Worm (Caenorhabditis elegans): Measurements from ENCODE around the gene bus-5.

Gene bus-5

DNA sequence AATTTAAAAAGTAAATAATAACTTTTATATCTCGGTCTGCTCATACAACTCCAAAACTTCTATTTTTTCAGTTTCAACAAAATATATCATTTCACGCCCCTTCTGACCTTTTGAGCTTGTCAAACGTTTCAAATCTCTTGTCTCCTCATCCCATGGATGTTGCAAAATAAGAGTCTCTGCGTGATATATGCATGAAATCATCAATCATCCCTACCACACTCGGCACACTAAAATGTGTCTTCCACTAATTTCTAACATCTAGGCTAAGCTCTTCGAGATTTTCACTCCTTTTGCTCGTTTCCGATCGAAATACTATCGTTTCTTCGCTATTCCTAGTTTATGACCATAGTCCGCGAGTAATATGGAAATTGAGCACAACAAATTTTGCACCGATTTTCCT, 13.9 kb downstream of the bus-5 start:
- TF ChIP-seq ztf-1 (GFP tag; conservative IDR thresholded peaks at IDR 0.05) (no peak), elt-3 (tag; optimal IDR thresholded peaks at IDR 0.05) (no peak), nhr-6 (tag; optimal IDR thresholded peaks at IDR 0.05) (no peak), ZK546.5 (tag; optimal IDR thresholded peaks at IDR 0.05) (no peak), mab-5 (tag; optimal IDR thresholded peaks at IDR 0.05) (peak; percentile 57), unc-55 (GFP tag; optimal IDR thresholded peaks at IDR 0.05) (peak; percentile 13)

DNA sequence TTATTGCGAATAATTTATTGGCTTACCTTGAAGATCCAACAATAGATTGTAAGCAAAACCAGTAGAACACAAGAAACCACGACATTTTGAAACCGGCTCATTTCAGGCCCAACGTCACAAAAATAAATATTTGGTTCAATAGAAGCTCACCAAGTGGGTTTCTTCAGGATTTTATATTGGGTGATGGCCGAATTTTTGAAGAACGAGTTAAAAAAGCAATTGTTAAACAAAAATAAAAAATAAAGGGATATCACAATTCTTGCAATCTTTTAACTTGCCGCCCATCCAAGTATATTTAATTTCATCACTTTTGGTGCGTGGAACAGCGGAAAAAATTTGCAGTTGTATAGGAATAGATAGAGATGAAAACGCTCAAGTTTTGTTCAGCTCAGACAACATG, 16.1 kb downstream of the bus-5 start, which contains the start of gene T21D9.2:
Gene T21D9.2, minus strand, starts transcription at position 101 of the 400 bp plus-strand sequence.
- TF ChIP-seq nhr-23 (tag; optimal IDR thresholded peaks at IDR 0.05) = no peak

- TF ChIP-seq egl-27 (tag; optimal IDR thresholded peaks at IDR 0.05) = no peak
- no peak for TF ChIP-seq ama-1 (optimal IDR thresholded peaks at IDR 0.05)
- TF ChIP-seq lin-11 (tag; optimal IDR thresholded peaks at IDR 0.05) = no peak
- TF ChIP-seq ceh-82 (tag; optimal IDR thresholded peaks at IDR 0.05) = no peak
- no peak for TF ChIP-seq nhr-23 (tag; optimal IDR thresholded peaks at IDR 0.05)
- no peak for TF ChIP-seq crh-2 (tag; optimal IDR thresholded peaks at IDR 0.05)
- TF ChIP-seq nhr-12 (tag; optimal IDR thresholded peaks at IDR 0.05) = no peak
- no peak for TF ChIP-seq ztf-1 (GFP tag; conservative IDR thresholded peaks at IDR 0.05)
- TF ChIP-seq aly-2 (tag; optimal IDR thresholded peaks at IDR 0.05) = no peak
- no peak for TF ChIP-seq ceh-16 (tag; optimal IDR thresholded peaks at IDR 0.05)
- TF ChIP-seq zag-1 (tag; optimal IDR thresholded peaks at IDR 0.05) = no peak
- no peak for TF ChIP-seq gmeb-1 (tag; optimal IDR thresholded peaks at IDR 0.05)
- no peak for TF ChIP-seq elt-3 (tag; optimal IDR thresholded peaks at IDR 0.05)
- no peak for TF ChIP-seq nhr-6 (tag; optimal IDR thresholded peaks at IDR 0.05)
- no peak for TF ChIP-seq ZK546.5 (tag; optimal IDR thresholded peaks at IDR 0.05)
Measured at ce11 chrX:2094094-2094493, 18.8 kb downstream of the bus-5 start.

- TF ChIP-seq lin-13 (GFP tag; optimal IDR thresholded peaks at IDR 0.05) (no peak), sem-4 (tag; optimal IDR thresholded peaks at IDR 0.05) (no peak)
Measured at ce11 chrX:2093169-2093568, 19.7 kb downstream of the bus-5 start, which contains the start of gene col-164. TSS of gene col-164 (plus strand) at chrX:2093469.

DNA sequence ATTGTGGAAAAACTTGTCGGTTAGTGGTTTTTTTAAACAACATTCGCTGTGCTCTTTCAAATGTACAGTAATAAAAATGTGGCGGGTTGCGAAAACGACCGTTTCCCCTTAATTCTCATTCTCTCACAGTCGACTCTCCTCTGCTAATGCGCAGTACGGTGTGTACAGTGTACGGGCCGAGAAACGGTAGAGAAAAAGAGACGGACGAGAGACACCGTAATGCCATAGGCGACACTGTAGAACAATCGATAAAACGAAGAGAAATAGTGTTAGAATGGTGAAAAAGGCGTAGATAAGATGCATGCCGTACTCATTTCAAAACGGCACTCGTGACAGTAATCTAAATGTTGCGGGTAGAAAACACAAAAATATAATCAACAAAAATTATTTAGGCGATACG, 22.4 kb downstream of the bus-5 start:
- TF ChIP-seq nhr-21 (tag; optimal IDR thresholded peaks at IDR 0.05) = no peak
- peak; percentile 36 for TF ChIP-seq sma-9 (GFP tag; optimal IDR thresholded peaks at IDR 0.05)
- TF ChIP-seq sma-9 (tag; optimal IDR thresholded peaks at IDR 0.05) = no peak
- no peak for TF ChIP-seq egl-27 (tag; optimal IDR thresholded peaks at IDR 0.05)
- no peak for TF ChIP-seq lin-11 (tag; optimal IDR thresholded peaks at IDR 0.05)
- TF ChIP-seq C34F6.9 (tag; optimal IDR thresholded peaks at IDR 0.05) = peak; percentile 11
- TF ChIP-seq nhr-237 (tag; optimal IDR thresholded peaks at IDR 0.05) = no peak
- peak; percentile 33 for TF ChIP-seq crh-2 (tag; optimal IDR thresholded peaks at IDR 0.05)
- no peak for TF ChIP-seq unc-55 (GFP tag; optimal IDR thresholded peaks at IDR 0.05)
- no peak for TF ChIP-seq lsy-2 (tag; optimal IDR thresholded peaks at IDR 0.05)
- TF ChIP-seq ama-1 (optimal IDR thresholded peaks at IDR 0.05) = no peak
- peak; percentile 26 for TF ChIP-seq gmeb-1 (tag; optimal IDR thresholded peaks at IDR 0.05)
- TF ChIP-seq nhr-77 (tag; optimal IDR thresholded peaks at IDR 0.05) = no peak
- TF ChIP-seq sem-4 (tag; optimal IDR thresholded peaks at IDR 0.05) = no peak
- TF ChIP-seq aly-2 (tag; optimal IDR thresholded peaks at IDR 0.05) = no peak
- TF ChIP-seq nhr-25 (tag; optimal IDR thresholded peaks at IDR 0.05) = peak; percentile 33
- TF ChIP-seq ztf-4 (tag; optimal IDR thresholded peaks at IDR 0.05) = no peak
- no peak for TF ChIP-seq skn-1 (tag; optimal IDR thresholded peaks at IDR 0.05)
- TF ChIP-seq unc-39 (tag; optimal IDR thresholded peaks at IDR 0.05) = no peak
- TF ChIP-seq sma-3 (GFP tag; optimal IDR thresholded peaks at IDR 0.05) = no peak
- TF ChIP-seq R02D3.7 (tag; optimal IDR thresholded peaks at IDR 0.05) = no peak
- TF ChIP-seq ceh-16 (tag; optimal IDR thresholded peaks at IDR 0.05) = no peak
- peak; percentile 54 for TF ChIP-seq nhr-129 (tag; optimal IDR thresholded peaks at IDR 0.05)
- TF ChIP-seq mab-5 (tag; optimal IDR thresholded peaks at IDR 0.05) = no peak
- TF ChIP-seq ZK546.5 (tag; optimal IDR thresholded peaks at IDR 0.05) = no peak
- TF ChIP-seq lin-13 (GFP tag; optimal IDR thresholded peaks at IDR 0.05) = no peak
- TF ChIP-seq fos-1 (tag; optimal IDR thresholded peaks at IDR 0.05) = peak; percentile 39
- TF ChIP-seq nhr-11 (tag; optimal IDR thresholded peaks at IDR 0.05) = no peak
- TF ChIP-seq F13H6.1 (tag; optimal IDR thresholded peaks at IDR 0.05) = peak; percentile 22
